Fruit fly (Drosophila melanogaster) whole organism, prepupa: ENCODE data around the gene CG42489.

Experiments
- CG10631 ChIP-seq: fragments of 200-800 bp; sonication (Bioruptor generic); optimal IDR thresholded peaks from 2 replicates; lab custom pipeline; 2016; ENCODE audit warnings: missing biosample characterization, missing genetic modification characterization
- CG11294 ChIP-seq: fragments of 200-800 bp; sonication (Bioruptor generic); IDR thresholded peaks from 2 replicates; pipeline ENCODE4 v1.3.6; 2022; ENCODE audit warnings: missing biosample characterization, missing genetic modification characterization
- CG11902 ChIP-seq: fragments of 200-800 bp; sonication (Bioruptor generic); optimal IDR thresholded peaks from 3 replicates; lab custom pipeline; 2016; ENCODE audit warnings: missing biosample characterization, missing genetic modification characterization
- CG3032 ChIP-seq: fragments of 200-800 bp; optimal IDR thresholded peaks from 2 replicates; lab custom pipeline; 2019; ENCODE audit warnings: missing biosample characterization, mild to moderate bottlenecking, missing genetic modification characterization, moderate library complexity
- Eip78C ChIP-seq: fragments of 200-800 bp; sonication (Bioruptor generic); peaks from one replicate; lab custom pipeline; 2016; ENCODE audit warnings: missing biosample characterization, missing genetic modification characterization
- Eip93F ChIP-seq: fragments of 200-800 bp; sonication (Bioruptor generic); optimal IDR thresholded peaks from 2 replicates; lab custom pipeline; 2016; ENCODE audit warnings: missing biosample characterization, mild to moderate bottlenecking, missing genetic modification characterization
- Gug ChIP-seq: fragments of 200-800 bp; sonication (Bioruptor generic); IDR thresholded peaks from 2 replicates; pipeline ENCODE4 v1.3.6; 2022; ENCODE audit warnings: missing biosample characterization, missing genetic modification characterization
- Met ChIP-seq: fragments of 200-800 bp; sonication (Bioruptor generic); optimal IDR thresholded peaks from 3 replicates; lab custom pipeline; 2016; ENCODE audit warnings: missing biosample characterization, missing genetic modification characterization
- OdsH ChIP-seq: fragments of 200-800 bp; sonication (Bioruptor generic); optimal IDR thresholded peaks from 3 replicates; lab custom pipeline; 2016; ENCODE audit warnings: missing biosample characterization, missing genetic modification characterization
- Sox102F ChIP-seq: fragments of 200-800 bp; sonication (Bioruptor generic); optimal IDR thresholded peaks from 2 replicates; lab custom pipeline; 2016; ENCODE audit warnings: missing biosample characterization, mild to moderate bottlenecking, missing genetic modification characterization
- dac ChIP-seq: fragments of 200-800 bp; sonication (Bioruptor generic); optimal IDR thresholded peaks from 2 replicates; lab custom pipeline; 2017; ENCODE audit warnings: missing biosample characterization, mild to moderate bottlenecking, missing genetic modification characterization
- fd59A ChIP-seq: fragments of 200-800 bp; sonication (Bioruptor generic); optimal IDR thresholded peaks from 2 replicates; lab custom pipeline; 2017; ENCODE audit warnings: missing biosample characterization, mild to moderate bottlenecking, missing genetic modification characterization, missing genetic modification reagents
- lz ChIP-seq: fragments of 200-800 bp; sonication (Bioruptor generic); optimal IDR thresholded peaks from 3 replicates; lab custom pipeline; 2016; ENCODE audit warnings: missing biosample characterization, missing genetic modification characterization
- pdm3 ChIP-seq: fragments of 200-800 bp; sonication (Bioruptor generic); optimal IDR thresholded peaks from 3 replicates; lab custom pipeline; 2016; ENCODE audit warnings: missing biosample characterization, missing genetic modification characterization

DNA sequence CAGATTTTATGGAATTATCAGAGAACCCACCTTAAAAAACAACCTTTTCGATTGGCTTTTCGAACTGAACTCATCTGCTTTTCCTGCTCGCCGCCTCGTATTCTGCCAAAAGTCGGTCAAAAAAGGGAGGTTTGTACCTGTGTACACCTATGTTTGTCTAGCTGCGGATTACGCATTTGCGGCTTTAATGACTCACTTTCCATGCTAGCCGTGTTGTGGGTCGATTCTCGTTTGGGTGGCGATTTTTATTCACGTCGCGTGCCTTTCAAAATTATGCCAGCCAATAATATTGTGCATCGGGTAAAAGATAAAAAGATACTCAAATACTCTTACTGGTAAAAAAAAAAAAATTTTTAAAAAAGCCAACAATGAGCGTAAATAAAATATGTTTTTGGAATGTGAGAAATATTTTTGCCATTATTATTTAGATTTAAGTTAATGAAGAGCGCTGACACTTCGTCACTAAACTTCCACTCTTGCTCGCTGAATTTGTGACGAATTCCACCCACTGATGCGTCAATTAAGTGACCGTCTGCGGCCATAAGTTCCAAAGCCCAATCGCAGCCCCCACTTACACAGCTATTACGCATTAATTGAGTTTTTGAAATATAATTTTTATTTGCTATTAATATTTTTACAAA is 8.9 kb downstream of the CG42489 start, which contains the start of gene Cyp313b1:
- TF ChIP-seq CG11294 (GFP tag; lab: Robert Waterston, UW) = no peak
- no peak for TF ChIP-seq Gug (GFP tag; lab: Robert Waterston, UW)
- no peak for TF ChIP-seq Met (GFP tag; lab: Kevin White, UChicago)
- TF ChIP-seq Eip93F (GFP tag; lab: Kevin White, UChicago) = no peak
- TF ChIP-seq CG3032 (tag; lab: Kevin White, UChicago) = no peak
- TF ChIP-seq CG10631 (GFP tag; lab: Kevin White, UChicago) = no peak
- no peak for TF ChIP-seq lz (GFP tag; lab: Kevin White, UChicago)
- no peak for TF ChIP-seq fd59A (GFP tag; lab: Kevin White, UChicago)
- no peak for TF ChIP-seq Sox102F (GFP tag; lab: Kevin White, UChicago)
- no peak for TF ChIP-seq dac (GFP tag; lab: Kevin White, UChicago)
- no peak for TF ChIP-seq OdsH
- TF ChIP-seq CG11902 (GFP tag; lab: Kevin White, UChicago) = no peak
- TF ChIP-seq pdm3 = no peak
- TF ChIP-seq Eip78C (GFP tag; lab: Kevin White, UChicago) = peak; percentile 25
